Worm (Caenorhabditis elegans) whole organism, early embryonic: ENCODE measurements around the gene fbxb-84.

Experiments
- B0310.2 ChIP-seq: sonication (generic microtip); optimal IDR thresholded peaks from 2 replicates; lab custom pipeline; 2016; ENCODE audit warnings: mild to moderate bottlenecking, missing genetic modification characterization, missing compliant biosample characterization
- F13C5.2 ChIP-seq: sonication (generic microtip); optimal IDR thresholded peaks from 2 replicates; lab custom pipeline; 2017; ENCODE audit warnings: mild to moderate bottlenecking, missing genetic modification characterization, inconsistent platforms, missing compliant biosample characterization
- aly-1 ChIP-seq: sonication (generic microtip); optimal IDR thresholded peaks from 2 replicates; lab custom pipeline; 2016; ENCODE audit warnings: missing genetic modification characterization, missing compliant biosample characterization
- ama-1 ChIP-seq: fragments of 150-350 bp; optimal IDR thresholded peaks from 2 replicates; lab custom pipeline; 2014
- ceh-13 ChIP-seq: fragments of 200-800 bp; sonication (Bioruptor generic); optimal IDR thresholded peaks from 2 replicates; lab custom pipeline; 2018; ENCODE audit warnings: mild to moderate bottlenecking, missing genetic modification characterization, missing compliant biosample characterization
- ceh-36 ChIP-seq: sonication (generic microtip); optimal IDR thresholded peaks from 2 replicates; lab custom pipeline; 2016; ENCODE audit warnings: missing genetic modification characterization, inconsistent platforms, missing compliant biosample characterization
- ets-7 ChIP-seq: sonication (generic microtip); optimal IDR thresholded peaks from 2 replicates; lab custom pipeline; 2016; ENCODE audit warnings: missing genotype, missing genetic modification characterization, missing compliant biosample characterization
- flt-1 ChIP-seq: fragments of 200-800 bp; sonication (Bioruptor generic); IDR thresholded peaks from 2 replicates; pipeline ENCODE4 v1.3.6; 2022; ENCODE audit warnings: missing genetic modification characterization, missing compliant biosample characterization
- hmbx-1 ChIP-seq: sonication (generic microtip); optimal IDR thresholded peaks from 2 replicates; lab custom pipeline; 2016; ENCODE audit warnings: mild to moderate bottlenecking, missing genetic modification characterization, missing compliant biosample characterization
- hmg-4 ChIP-seq: fragments of 200-800 bp; sonication (Bioruptor generic); optimal IDR thresholded peaks from 2 replicates; lab custom pipeline; 2018; ENCODE audit warnings: mild to moderate bottlenecking, missing genetic modification characterization, missing compliant biosample characterization
- hnd-1 ChIP-seq: sonication (generic microtip); optimal IDR thresholded peaks from 2 replicates; lab custom pipeline; 2016; ENCODE audit warnings: missing genetic modification characterization, missing compliant biosample characterization
- pes-1 ChIP-seq: fragments of 200-800 bp; sonication (Bioruptor generic); IDR thresholded peaks from 2 replicates; pipeline ENCODE4 v1.3.6; 2022; ENCODE audit warnings: missing genetic modification reagents, missing genetic modification characterization, missing compliant biosample characterization
- scrt-1 ChIP-seq: fragments of 200-800 bp; sonication (Bioruptor generic); IDR thresholded peaks from 2 replicates; pipeline ENCODE4 v1.3.6; 2022; ENCODE audit warnings: missing genetic modification characterization, missing compliant biosample characterization
- sea-1 ChIP-seq: fragments of 200-800 bp; sonication (Bioruptor generic); conservative IDR thresholded peaks from 2 replicates; pipeline ENCODE4 v1.3.6; 2022; ENCODE audit warnings: missing genetic modification characterization, missing compliant biosample characterization
- tbx-11 ChIP-seq: fragments of 200-800 bp; sonication (Bioruptor generic); IDR thresholded peaks from 2 replicates; pipeline ENCODE4 v1.3.6; 2022; ENCODE audit warnings: missing genetic modification characterization, missing compliant biosample characterization
- tbx-37 ChIP-seq: fragments of 200-800 bp; sonication (Bioruptor generic); conservative IDR thresholded peaks from 2 replicates; pipeline ENCODE4 v1.3.6; 2022; ENCODE audit warnings: missing genetic modification reagents, missing genetic modification characterization, missing compliant biosample characterization
- tra-4 ChIP-seq: sonication (generic microtip); optimal IDR thresholded peaks from 2 replicates; lab custom pipeline; 2017; ENCODE audit warnings: missing genetic modification characterization, missing compliant biosample characterization

The fbxb-84 gene

ce11 chrIII:157980-158379 lies 11.7 kb upstream of the fbxb-84 start:
- no peak for TF ChIP-seq B0310.2
- TF ChIP-seq hnd-1 (tag; lab: Kevin White, UChicago): no peak
- TF ChIP-seq sea-1 (GFP tag; lab: Robert Waterston, UW): no peak
- no peak for TF ChIP-seq aly-1
- no peak for TF ChIP-seq ama-1
- TF ChIP-seq ceh-36 (tag; lab: Kevin White, UChicago): no peak
- TF ChIP-seq flt-1 (GFP tag; lab: Robert Waterston, UW): no peak

ce11 chrIII:156645-157044 lies 10.4 kb upstream of the fbxb-84 start, which contains the start of the genes zig-13 and ver-1:
zig-13 (minus strand) TSS chrIII:156745.
ver-1 (plus strand) TSS chrIII:156824.
- TF ChIP-seq hmg-4 (GFP tag; lab: Kevin White, UChicago): no peak
- no peak for TF ChIP-seq ceh-13 (GFP tag; lab: Kevin White, UChicago)
- no peak for TF ChIP-seq flt-1 (GFP tag; lab: Robert Waterston, UW)

- TF ChIP-seq tra-4 (no peak), aly-1 (no peak), pes-1 (GFP tag; lab: Robert Waterston, UW) (no peak), sea-1 (GFP tag; lab: Robert Waterston, UW) (no peak), hmbx-1 (tag; lab: Kevin White, UChicago) (no peak), F13C5.2 (no peak), B0310.2 (no peak), tbx-11 (GFP tag; lab: Robert Waterston, UW) (no peak), ets-7 (tag; lab: Kevin White, UChicago) (no peak)
Measured at ce11 chrIII:154168-154567, 7.9 kb upstream of the fbxb-84 start.

DNA sequence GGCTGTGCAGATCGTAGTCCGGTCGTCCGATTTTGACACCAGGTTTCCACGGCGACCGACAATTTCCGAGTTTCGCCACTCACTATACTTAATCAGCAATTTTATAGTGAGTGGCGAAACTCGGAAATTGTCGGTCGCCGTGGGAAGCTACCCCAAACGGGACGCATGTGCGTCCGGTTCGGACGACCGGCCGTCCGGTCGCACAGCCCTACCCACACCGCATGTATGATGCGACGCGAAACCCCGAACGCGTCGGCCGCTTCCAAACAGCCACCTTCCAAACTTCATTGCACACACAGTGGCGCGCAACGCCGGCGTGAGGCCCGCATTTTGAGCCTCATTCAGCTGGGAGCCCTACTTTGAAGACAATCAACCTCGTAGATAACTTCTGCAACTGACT lies 4.8 kb upstream of the fbxb-84 start:
- no peak for TF ChIP-seq hmbx-1 (tag; lab: Kevin White, UChicago)

- no peak for TF ChIP-seq tra-4
- TF ChIP-seq tbx-11 (GFP tag; lab: Robert Waterston, UW): no peak
- no peak for TF ChIP-seq ceh-13 (GFP tag; lab: Kevin White, UChicago)
- no peak for TF ChIP-seq ets-7 (tag; lab: Kevin White, UChicago)
- TF ChIP-seq B0310.2: no peak
- no peak for TF ChIP-seq flt-1 (GFP tag; lab: Robert Waterston, UW)
Measured at ce11 chrIII:149132-149531, 2.9 kb upstream of the fbxb-84 start.

ce11 chrIII:147570-148076 lies 1.4 kb upstream of the fbxb-84 start, which contains the start of gene sqst-5:
sqst-5 (minus strand) TSS chrIII:147620.
- no peak for TF ChIP-seq ama-1
- no peak for TF ChIP-seq F13C5.2
- TF ChIP-seq tbx-37 (GFP tag; lab: Robert Waterston, UW): no peak
- TF ChIP-seq hmbx-1 (tag; lab: Kevin White, UChicago): no peak
- no peak for TF ChIP-seq ceh-13 (GFP tag; lab: Kevin White, UChicago)
- no peak for TF ChIP-seq flt-1 (GFP tag; lab: Robert Waterston, UW)
- no peak for TF ChIP-seq hmg-4 (GFP tag; lab: Kevin White, UChicago)
- TF ChIP-seq scrt-1 (GFP tag; lab: Robert Waterston, UW): no peak

- TF ChIP-seq hmbx-1 (tag; lab: Kevin White, UChicago): no peak
- no peak for TF ChIP-seq pes-1 (GFP tag; lab: Robert Waterston, UW)
- TF ChIP-seq aly-1: no peak
- TF ChIP-seq hmg-4 (GFP tag; lab: Kevin White, UChicago): no peak
- TF ChIP-seq tra-4: no peak
- no peak for TF ChIP-seq ama-1
- TF ChIP-seq ceh-36 (tag; lab: Kevin White, UChicago): no peak
- no peak for TF ChIP-seq tbx-11 (GFP tag; lab: Robert Waterston, UW)
- no peak for TF ChIP-seq F13C5.2
- TF ChIP-seq flt-1 (GFP tag; lab: Robert Waterston, UW): no peak
- TF ChIP-seq ceh-13 (GFP tag; lab: Kevin White, UChicago): no peak
- TF ChIP-seq scrt-1 (GFP tag; lab: Robert Waterston, UW): no peak
- no peak for TF ChIP-seq B0310.2
- TF ChIP-seq hnd-1 (tag; lab: Kevin White, UChicago): no peak
- no peak for TF ChIP-seq tbx-37 (GFP tag; lab: Robert Waterston, UW)
- TF ChIP-seq sea-1 (GFP tag; lab: Robert Waterston, UW): no peak
- no peak for TF ChIP-seq ets-7 (tag; lab: Kevin White, UChicago)
Measured at ce11 chrIII:145078-145477, 1.2 kb downstream of the fbxb-84 start, which contains the start of the genes T17A3.12 and fbxb-83. T17A3.12 (minus strand) TSS chrIII:145178. fbxb-83 (minus strand) TSS chrIII:145211.

DNA sequence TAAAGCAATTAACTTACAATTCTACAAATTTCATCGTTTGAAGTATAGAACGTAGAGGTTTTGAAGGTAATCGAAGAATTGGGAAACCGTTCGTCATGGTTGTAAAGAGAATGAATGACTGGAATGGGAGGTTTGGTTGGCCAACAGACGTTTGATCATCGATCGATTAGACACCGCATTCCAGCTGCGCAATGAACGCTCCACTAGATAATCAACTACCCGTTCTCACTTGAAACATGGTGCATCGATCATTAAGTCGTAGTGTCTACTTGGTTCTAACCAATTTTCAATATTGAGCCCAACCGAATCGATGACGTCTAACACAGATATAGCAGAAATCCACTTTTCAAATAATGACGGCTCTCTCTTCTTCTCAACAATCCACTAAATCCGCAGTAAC lies 3.1 kb downstream of the fbxb-84 start, which contains the start of gene fbxb-82:
Gene fbxb-82 (minus strand): TSS at position 101 of the 400 bp plus-strand sequence.
- TF ChIP-seq ceh-36 (tag; lab: Kevin White, UChicago): no peak
- TF ChIP-seq tbx-37 (GFP tag; lab: Robert Waterston, UW): no peak

DNA sequence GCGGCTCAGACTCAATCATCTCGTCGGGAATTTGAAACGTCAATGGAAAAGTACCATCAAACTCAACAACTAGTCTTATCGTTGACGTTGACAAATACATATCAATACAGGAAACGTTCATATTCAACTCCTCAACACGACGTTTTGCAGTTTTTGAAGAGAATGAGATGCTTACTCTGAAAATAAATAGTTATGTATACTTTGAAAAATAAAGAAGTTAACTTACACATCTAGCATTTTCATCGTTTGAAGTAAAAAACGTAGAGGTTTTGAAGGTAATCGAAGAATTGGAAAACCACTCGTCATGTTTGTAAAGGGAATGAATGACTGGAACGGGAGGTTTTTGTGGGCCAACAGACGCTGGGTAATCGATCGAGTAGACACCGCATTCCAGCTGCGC lies 5.4 kb downstream of the fbxb-84 start, which contains the start of gene fbxb-81:
Gene fbxb-81 (minus strand): TSS at position 314 of the 400 bp plus-strand sequence.
- TF ChIP-seq pes-1 (GFP tag; lab: Robert Waterston, UW) (no peak), scrt-1 (GFP tag; lab: Robert Waterston, UW) (no peak), ceh-36 (tag; lab: Kevin White, UChicago) (no peak), tbx-11 (GFP tag; lab: Robert Waterston, UW) (no peak), hnd-1 (tag; lab: Kevin White, UChicago) (no peak), tbx-37 (GFP tag; lab: Robert Waterston, UW) (no peak)
